Worm (Caenorhabditis elegans) whole organism, early embryonic: Measurements from ENCODE around the gene dnc-3.

ENCODE experiments used
- B0310.2 ChIP-seq: sonication (generic microtip); optimal IDR thresholded peaks from 2 replicates; lab custom pipeline; 2016; ENCODE audit warnings: mild to moderate bottlenecking, missing genetic modification characterization, missing compliant biosample characterization
- F13C5.2 ChIP-seq: sonication (generic microtip); optimal IDR thresholded peaks from 2 replicates; lab custom pipeline; 2017; ENCODE audit warnings: mild to moderate bottlenecking, missing genetic modification characterization, inconsistent platforms, missing compliant biosample characterization
- aly-1 ChIP-seq: sonication (generic microtip); optimal IDR thresholded peaks from 2 replicates; lab custom pipeline; 2016; ENCODE audit warnings: missing genetic modification characterization, missing compliant biosample characterization
- ama-1 ChIP-seq: fragments of 150-350 bp; optimal IDR thresholded peaks from 2 replicates; lab custom pipeline; 2014
- ceh-13 ChIP-seq: fragments of 200-800 bp; sonication (Bioruptor generic); optimal IDR thresholded peaks from 2 replicates; lab custom pipeline; 2018; ENCODE audit warnings: mild to moderate bottlenecking, missing genetic modification characterization, missing compliant biosample characterization
- ceh-36 ChIP-seq: sonication (generic microtip); optimal IDR thresholded peaks from 2 replicates; lab custom pipeline; 2016; ENCODE audit warnings: missing genetic modification characterization, inconsistent platforms, missing compliant biosample characterization
- ets-7 ChIP-seq: sonication (generic microtip); optimal IDR thresholded peaks from 2 replicates; lab custom pipeline; 2016; ENCODE audit warnings: missing genotype, missing genetic modification characterization, missing compliant biosample characterization
- flt-1 ChIP-seq: fragments of 200-800 bp; sonication (Bioruptor generic); IDR thresholded peaks from 2 replicates; pipeline ENCODE4 v1.3.6; 2022; ENCODE audit warnings: missing genetic modification characterization, missing compliant biosample characterization
- hmbx-1 ChIP-seq: sonication (generic microtip); optimal IDR thresholded peaks from 2 replicates; lab custom pipeline; 2016; ENCODE audit warnings: mild to moderate bottlenecking, missing genetic modification characterization, missing compliant biosample characterization
- hmg-4 ChIP-seq: fragments of 200-800 bp; sonication (Bioruptor generic); optimal IDR thresholded peaks from 2 replicates; lab custom pipeline; 2018; ENCODE audit warnings: mild to moderate bottlenecking, missing genetic modification characterization, missing compliant biosample characterization
- hnd-1 ChIP-seq: sonication (generic microtip); optimal IDR thresholded peaks from 2 replicates; lab custom pipeline; 2016; ENCODE audit warnings: missing genetic modification characterization, missing compliant biosample characterization
- pes-1 ChIP-seq: fragments of 200-800 bp; sonication (Bioruptor generic); IDR thresholded peaks from 2 replicates; pipeline ENCODE4 v1.3.6; 2022; ENCODE audit warnings: missing genetic modification reagents, missing genetic modification characterization, missing compliant biosample characterization
- scrt-1 ChIP-seq: fragments of 200-800 bp; sonication (Bioruptor generic); IDR thresholded peaks from 2 replicates; pipeline ENCODE4 v1.3.6; 2022; ENCODE audit warnings: missing genetic modification characterization, missing compliant biosample characterization
- sea-1 ChIP-seq: fragments of 200-800 bp; sonication (Bioruptor generic); conservative IDR thresholded peaks from 2 replicates; pipeline ENCODE4 v1.3.6; 2022; ENCODE audit warnings: missing genetic modification characterization, missing compliant biosample characterization
- tbx-11 ChIP-seq: fragments of 200-800 bp; sonication (Bioruptor generic); IDR thresholded peaks from 2 replicates; pipeline ENCODE4 v1.3.6; 2022; ENCODE audit warnings: missing genetic modification characterization, missing compliant biosample characterization
- tbx-37 ChIP-seq: fragments of 200-800 bp; sonication (Bioruptor generic); conservative IDR thresholded peaks from 2 replicates; pipeline ENCODE4 v1.3.6; 2022; ENCODE audit warnings: missing genetic modification reagents, missing genetic modification characterization, missing compliant biosample characterization
- tra-4 ChIP-seq: sonication (generic microtip); optimal IDR thresholded peaks from 2 replicates; lab custom pipeline; 2017; ENCODE audit warnings: missing genetic modification characterization, missing compliant biosample characterization

Gene dnc-3

DNA sequence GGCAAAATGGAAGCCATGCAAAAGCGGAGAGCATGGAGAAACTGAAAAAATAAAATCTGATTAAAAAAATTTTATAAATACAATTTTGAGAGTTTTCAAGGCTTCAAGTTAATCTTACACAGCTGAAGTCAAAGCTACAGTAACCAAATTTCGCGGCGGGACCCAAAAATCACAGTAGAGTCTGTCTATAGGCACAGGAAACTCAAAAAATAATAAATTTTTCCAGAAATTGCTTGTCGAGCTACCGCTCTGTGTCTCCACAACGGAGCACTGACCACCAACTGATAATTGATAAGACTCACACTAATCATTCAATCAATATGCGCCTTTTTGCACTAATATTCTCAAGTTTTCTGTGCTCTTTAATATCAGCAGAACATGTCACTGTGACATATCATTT is 3.2 kb upstream of the dnc-3 start, which contains the start of gene W10G11.19:
Gene W10G11.19 (plus strand): TSS at position 301 of the 400 bp plus-strand sequence.
- TF ChIP-seq ceh-36 (tag; lab: Kevin White, UChicago) (no peak), ets-7 (tag; lab: Kevin White, UChicago) (no peak), hmg-4 (GFP tag; lab: Kevin White, UChicago) (no peak), aly-1 (tag; lab: Kevin White, UChicago) (no peak), tra-4 (no peak), ama-1 (lab: Kevin White, UChicago) (no peak), tbx-37 (no peak), pes-1 (GFP tag; lab: Robert Waterston, UW) (no peak), ceh-13 (GFP tag; lab: Kevin White, UChicago) (no peak), scrt-1 (GFP tag; lab: Robert Waterston, UW) (no peak), tbx-11 (GFP tag; lab: Robert Waterston, UW) (no peak), sea-1 (no peak), hmbx-1 (tag; lab: Kevin White, UChicago) (no peak), flt-1 (GFP tag; lab: Robert Waterston, UW) (no peak)

DNA sequence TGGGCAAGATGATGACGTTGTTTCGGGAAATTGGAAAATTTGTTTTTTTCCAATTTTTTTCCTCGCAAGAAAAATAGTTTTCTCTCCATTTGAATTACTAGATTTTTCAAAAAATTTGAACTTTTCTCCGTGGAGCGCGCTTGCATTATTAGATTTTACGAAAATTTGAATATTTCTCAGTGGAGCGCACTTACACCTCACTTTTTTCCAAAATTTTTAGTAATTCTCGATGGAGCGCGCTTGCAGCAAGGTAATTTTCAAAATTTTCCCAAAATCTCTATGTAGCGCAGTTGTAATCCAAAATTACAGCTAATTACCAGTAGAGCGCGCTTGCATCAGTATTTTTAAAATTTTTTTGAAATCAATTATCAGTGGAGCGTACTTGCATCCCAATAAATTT is 1.1 kb downstream of the dnc-3 start:
- TF ChIP-seq F13C5.2 (no peak), scrt-1 (GFP tag; lab: Robert Waterston, UW) (no peak), hmbx-1 (tag; lab: Kevin White, UChicago) (no peak), flt-1 (GFP tag; lab: Robert Waterston, UW) (no peak), tbx-11 (GFP tag; lab: Robert Waterston, UW) (no peak), B0310.2 (tag; lab: Kevin White, UChicago) (no peak), tra-4 (no peak), aly-1 (tag; lab: Kevin White, UChicago) (no peak), ama-1 (lab: Kevin White, UChicago) (no peak), hmg-4 (GFP tag; lab: Kevin White, UChicago) (no peak), ets-7 (tag; lab: Kevin White, UChicago) (no peak), hnd-1 (no peak), pes-1 (GFP tag; lab: Robert Waterston, UW) (no peak), ceh-36 (tag; lab: Kevin White, UChicago) (no peak), tbx-37 (no peak), sea-1 (no peak)

DNA sequence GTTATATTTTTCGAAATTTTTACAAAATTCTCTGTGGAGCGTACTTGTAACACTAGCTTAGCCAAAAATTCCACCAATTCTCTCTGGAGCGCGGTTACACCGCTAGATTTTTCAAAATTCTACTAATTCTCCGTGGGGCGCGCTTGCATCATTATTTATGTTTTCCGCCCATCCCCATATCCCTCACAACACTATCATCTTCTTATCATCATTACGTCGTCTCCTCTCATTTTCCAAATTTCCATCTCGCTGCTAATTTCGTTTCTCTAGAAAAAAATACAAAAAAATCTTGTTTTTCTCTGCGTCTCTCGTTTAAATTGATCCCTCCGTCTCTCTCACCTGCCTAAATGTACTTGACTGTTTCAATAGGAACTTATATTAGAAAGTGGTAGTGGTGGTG is 1.8 kb downstream of the dnc-3 start:
- TF ChIP-seq ceh-13 (GFP tag; lab: Kevin White, UChicago): no peak
- no peak for TF ChIP-seq ets-7 (tag; lab: Kevin White, UChicago)
- TF ChIP-seq B0310.2 (tag; lab: Kevin White, UChicago): no peak
- TF ChIP-seq ceh-36 (tag; lab: Kevin White, UChicago): no peak
- TF ChIP-seq hmbx-1 (tag; lab: Kevin White, UChicago): no peak
- TF ChIP-seq aly-1 (tag; lab: Kevin White, UChicago): no peak
- TF ChIP-seq tbx-11 (GFP tag; lab: Robert Waterston, UW): no peak
- TF ChIP-seq tbx-37: no peak
- no peak for TF ChIP-seq sea-1
- no peak for TF ChIP-seq scrt-1 (GFP tag; lab: Robert Waterston, UW)
- TF ChIP-seq F13C5.2: no peak
- no peak for TF ChIP-seq hmg-4 (GFP tag; lab: Kevin White, UChicago)
- TF ChIP-seq ama-1 (lab: Kevin White, UChicago): no peak
- TF ChIP-seq tra-4: no peak
- no peak for TF ChIP-seq hnd-1
- TF ChIP-seq flt-1 (GFP tag; lab: Robert Waterston, UW): no peak
- TF ChIP-seq pes-1 (GFP tag; lab: Robert Waterston, UW): no peak

DNA sequence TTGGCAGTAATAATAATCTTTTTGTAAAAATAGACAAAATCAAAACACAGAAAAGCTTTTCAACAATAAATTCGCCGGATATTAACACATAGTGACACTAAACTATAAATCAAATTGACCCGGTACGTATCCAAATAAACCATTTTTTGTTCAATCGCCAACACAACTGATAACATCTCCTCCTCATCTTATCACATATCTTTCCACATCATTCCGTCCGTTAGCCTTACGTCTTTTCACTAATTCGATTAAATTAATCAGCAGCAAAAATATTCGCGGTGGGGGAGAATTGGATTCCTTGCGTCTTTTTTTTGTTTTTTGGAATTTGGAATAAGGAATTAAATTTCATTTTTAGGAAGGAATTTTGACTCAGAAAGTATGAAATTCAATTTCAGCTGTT is 3.1 kb downstream of the dnc-3 start:
- TF ChIP-seq hnd-1 (no peak), ceh-36 (tag; lab: Kevin White, UChicago) (no peak), ceh-13 (GFP tag; lab: Kevin White, UChicago) (no peak), pes-1 (GFP tag; lab: Robert Waterston, UW) (no peak), tbx-11 (GFP tag; lab: Robert Waterston, UW) (no peak), ama-1 (lab: Kevin White, UChicago) (no peak), tra-4 (no peak), F13C5.2 (no peak), flt-1 (GFP tag; lab: Robert Waterston, UW) (no peak), aly-1 (tag; lab: Kevin White, UChicago) (no peak), tbx-37 (no peak), scrt-1 (GFP tag; lab: Robert Waterston, UW) (no peak), hmg-4 (GFP tag; lab: Kevin White, UChicago) (no peak), ets-7 (tag; lab: Kevin White, UChicago) (no peak), B0310.2 (tag; lab: Kevin White, UChicago) (no peak), sea-1 (no peak), hmbx-1 (tag; lab: Kevin White, UChicago) (no peak)

DNA sequence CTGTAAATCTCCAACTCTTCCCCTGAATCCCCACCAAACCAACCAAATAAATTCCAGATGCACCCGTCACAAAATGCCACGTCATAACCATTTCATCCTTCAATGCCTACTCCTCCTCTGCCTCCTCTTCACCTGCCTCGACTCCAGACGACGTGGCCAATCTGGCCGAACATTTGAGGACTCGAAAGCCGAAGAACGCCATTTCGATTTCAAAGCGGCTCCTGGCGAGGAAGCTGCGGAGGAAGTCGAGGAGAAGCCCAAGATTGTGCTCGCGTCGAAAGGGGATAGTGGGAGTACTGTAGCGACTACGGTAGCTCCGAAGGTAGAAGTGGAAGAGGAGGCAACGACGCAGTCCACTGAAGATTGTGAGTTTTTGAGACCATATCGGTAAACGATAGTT is 3.9 kb downstream of the dnc-3 start, which contains the start of gene lgc-45:
Gene lgc-45 (plus strand): TSS at position 56 of the 400 bp plus-strand sequence.
- no peak for TF ChIP-seq pes-1 (GFP tag; lab: Robert Waterston, UW)
- TF ChIP-seq tra-4: no peak
- TF ChIP-seq tbx-37: no peak
- TF ChIP-seq ceh-13 (GFP tag; lab: Kevin White, UChicago): no peak
- TF ChIP-seq hnd-1: no peak
- TF ChIP-seq ets-7 (tag; lab: Kevin White, UChicago): no peak
- TF ChIP-seq aly-1 (tag; lab: Kevin White, UChicago): no peak
- no peak for TF ChIP-seq flt-1 (GFP tag; lab: Robert Waterston, UW)
- TF ChIP-seq sea-1: no peak
- no peak for TF ChIP-seq hmg-4 (GFP tag; lab: Kevin White, UChicago)
- no peak for TF ChIP-seq hmbx-1 (tag; lab: Kevin White, UChicago)
- TF ChIP-seq F13C5.2: no peak
- TF ChIP-seq tbx-11 (GFP tag; lab: Robert Waterston, UW): no peak
- no peak for TF ChIP-seq ceh-36 (tag; lab: Kevin White, UChicago)
- TF ChIP-seq B0310.2 (tag; lab: Kevin White, UChicago): no peak

DNA sequence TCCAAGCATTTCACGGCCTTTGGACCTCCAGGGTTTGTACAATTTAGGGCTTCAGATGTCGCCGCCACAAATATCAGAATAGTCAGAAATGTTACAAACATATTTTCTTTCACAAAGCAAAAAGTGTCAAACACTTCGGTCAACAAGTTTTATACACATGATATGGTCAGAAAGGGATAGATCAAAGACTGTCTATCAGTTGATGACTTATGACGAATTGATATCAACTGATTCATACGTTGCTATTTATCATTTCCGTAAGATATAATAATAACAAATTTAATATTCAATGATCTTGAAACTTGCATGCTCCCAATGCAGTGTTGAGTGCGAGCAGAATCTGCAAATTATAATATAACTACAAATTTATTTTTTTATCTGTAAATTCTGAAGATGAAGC is 7.1 kb downstream of the dnc-3 start, which contains the start of gene W10G11.1:
Gene W10G11.1 (minus strand): TSS at position 101 of the 400 bp plus-strand sequence.
- TF ChIP-seq ceh-13 (GFP tag; lab: Kevin White, UChicago): no peak
- TF ChIP-seq pes-1 (GFP tag; lab: Robert Waterston, UW): no peak

DNA sequence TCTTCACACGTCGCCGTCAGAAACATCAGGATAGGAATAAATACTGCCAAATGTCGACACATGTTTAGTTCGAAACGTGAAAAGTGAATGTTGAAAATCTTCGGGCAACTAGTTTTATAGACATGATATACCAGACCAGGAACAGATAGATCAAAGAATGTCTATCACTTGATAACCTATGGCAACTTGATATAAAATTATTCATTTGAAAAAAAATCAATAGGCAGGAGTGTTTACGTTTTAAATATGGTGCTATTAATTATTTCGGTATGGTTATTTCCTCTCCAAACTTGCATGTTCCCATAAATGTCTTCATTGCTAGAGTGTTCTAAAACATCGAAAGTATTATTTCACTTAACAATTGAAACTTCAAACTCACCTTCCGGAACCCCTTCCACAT is 8.0 kb downstream of the dnc-3 start, which contains the start of gene W10G11.2:
Gene W10G11.2 (minus strand): TSS at position 101 of the 400 bp plus-strand sequence.
- TF ChIP-seq tbx-11 (GFP tag; lab: Robert Waterston, UW) (no peak), flt-1 (GFP tag; lab: Robert Waterston, UW) (no peak), hmg-4 (GFP tag; lab: Kevin White, UChicago) (no peak), hnd-1 (no peak), sea-1 (no peak), ets-7 (tag; lab: Kevin White, UChicago) (no peak), ceh-13 (GFP tag; lab: Kevin White, UChicago) (no peak), B0310.2 (tag; lab: Kevin White, UChicago) (no peak), ceh-36 (tag; lab: Kevin White, UChicago) (no peak), scrt-1 (GFP tag; lab: Robert Waterston, UW) (no peak), aly-1 (tag; lab: Kevin White, UChicago) (no peak), pes-1 (GFP tag; lab: Robert Waterston, UW) (no peak), tra-4 (no peak), hmbx-1 (tag; lab: Kevin White, UChicago) (no peak), ama-1 (lab: Kevin White, UChicago) (no peak), tbx-37 (no peak), F13C5.2 (no peak)
